Worm (Caenorhabditis elegans) whole organism, midembryonic: ENCODE measurements around the gene F21H7.5.

Experiments used
- T22C8.4 ChIP-seq: fragments of 200-800 bp; sonication (Bioruptor generic); IDR thresholded peaks from 2 replicates; pipeline ENCODE4 v1.3.6; 2022; ENCODE audit warnings: missing genetic modification characterization, missing compliant biosample characterization
- cog-1 ChIP-seq: sonication (generic microtip); optimal IDR thresholded peaks from 2 replicates; lab custom pipeline; 2016; ENCODE audit warnings: missing genetic modification characterization, missing compliant biosample characterization
- flt-1 ChIP-seq: fragments of 200-800 bp; sonication (Bioruptor generic); IDR thresholded peaks from 2 replicates; pipeline ENCODE4 v1.3.6; 2022; ENCODE audit warnings: missing genetic modification characterization, missing compliant biosample characterization
- med-1 ChIP-seq: sonication (generic microtip); optimal IDR thresholded peaks from 2 replicates; lab custom pipeline; 2017; ENCODE audit warnings: missing genetic modification characterization, mild to moderate bottlenecking, missing compliant biosample characterization, antibody characterized with exemption, missing genetic modification reagents; ENCODE audit not compliant: insufficient read depth
- ztf-23 ChIP-seq: fragments of 200-800 bp; sonication (Bioruptor generic); IDR thresholded peaks from 2 replicates; pipeline ENCODE4 v1.3.6; 2022; ENCODE audit warnings: missing genetic modification reagents, missing genetic modification characterization, missing compliant biosample characterization
- ztf-29 ChIP-seq: fragments of 200-800 bp; sonication (Bioruptor generic); IDR thresholded peaks from 2 replicates; pipeline ENCODE4 v1.3.6; 2022; ENCODE audit warnings: missing genetic modification reagents, missing genetic modification characterization, missing compliant biosample characterization

DNA sequence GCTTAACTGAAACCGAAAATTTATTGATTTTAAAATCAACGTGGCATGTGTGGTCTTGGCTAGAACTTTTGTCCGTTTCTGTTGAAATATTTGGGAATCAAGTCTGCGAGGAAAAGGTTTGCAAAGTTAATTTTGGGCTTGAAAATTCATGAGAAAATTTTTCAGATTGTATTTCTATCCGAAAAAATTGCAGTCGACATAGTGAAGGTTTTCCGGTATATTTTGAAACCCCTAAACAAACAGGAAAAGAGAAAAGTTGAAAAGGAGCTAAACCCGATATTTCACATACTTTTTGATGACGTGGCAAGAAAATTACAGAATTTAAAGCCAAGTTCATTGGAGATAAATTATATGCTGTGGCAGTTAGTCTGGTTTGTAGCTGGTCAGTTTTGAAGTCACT, 22.4 kb downstream of the F21H7.5 start, which contains the start of gene nhr-127:
- no peak for TF ChIP-seq ztf-23 (GFP tag; lab: Robert Waterston, UW)
- TF ChIP-seq cog-1 (tag; lab: Kevin White, UChicago) = no peak
- TF ChIP-seq T22C8.4 = no peak
- TF ChIP-seq med-1 (GFP tag; lab: Kevin White, UChicago) = no peak
- TF ChIP-seq ztf-29 (GFP tag; lab: Robert Waterston, UW) = no peak
- TF ChIP-seq flt-1 (GFP tag; lab: Robert Waterston, UW) = no peak
